Fruit fly (Drosophila melanogaster) whole organism, embryonic: ENCODE data around the gene sff.

Experiments
- Atf6 ChIP-seq: fragments of 200-800 bp; sonication (Bioruptor generic); IDR thresholded peaks from 2 replicates; pipeline ENCODE4 v1.3.6; 2022; ENCODE audit warnings: missing biosample characterization, missing genetic modification characterization
- Bgb ChIP-seq: fragments of 200-800 bp; sonication (Bioruptor generic); IDR thresholded peaks from 2 replicates; pipeline ENCODE4 v1.3.6; 2022; ENCODE audit warnings: missing biosample characterization, missing genetic modification characterization; ENCODE audit not compliant: partially characterized antibody
- CG10366 ChIP-seq: fragments of 200-800 bp; sonication (Bioruptor generic); IDR thresholded peaks from 2 replicates; pipeline ENCODE4 v1.3.6; 2022; ENCODE audit warnings: missing biosample characterization, missing genetic modification characterization
- CG10543 ChIP-seq: fragments of 200-800 bp; sonication (Bioruptor generic); optimal IDR thresholded peaks from 3 replicates; lab custom pipeline; 2017; ENCODE audit warnings: missing biosample characterization, mild to moderate bottlenecking, missing genetic modification characterization, moderate library complexity
- CG10979 ChIP-seq: fragments of 200-800 bp; sonication (Bioruptor generic); optimal IDR thresholded peaks from 2 replicates; lab custom pipeline; 2018; ENCODE audit warnings: missing biosample characterization, mild to moderate bottlenecking, missing genetic modification characterization, moderate library complexity
- CG11093 ChIP-seq: fragments of 200-800 bp; sonication (Bioruptor generic); IDR thresholded peaks from 3 replicates; pipeline ENCODE4 v1.3.6; 2022; ENCODE audit warnings: missing biosample characterization, missing genetic modification characterization
- CG12769 ChIP-seq: fragments of 200-800 bp; sonication (Bioruptor generic); optimal IDR thresholded peaks from 2 replicates; lab custom pipeline; 2019; ENCODE audit warnings: missing biosample characterization, mild to moderate bottlenecking, missing genetic modification characterization, moderate library complexity
- CG14050 ChIP-seq: fragments of 200-800 bp; sonication (Bioruptor generic); IDR thresholded peaks from 3 replicates; pipeline ENCODE4 v1.3.6; 2022; ENCODE audit warnings: missing biosample characterization, missing genetic modification characterization
- CG2120 ChIP-seq: fragments of 200-800 bp; sonication (Bioruptor generic); optimal IDR thresholded peaks from 3 replicates; lab custom pipeline; 2016; ENCODE audit warnings: missing biosample characterization, missing genetic modification characterization
- CG31224 ChIP-seq: fragments of 200-800 bp; sonication (Bioruptor generic); IDR thresholded peaks from 2 replicates; pipeline ENCODE4 v1.3.6; 2022; ENCODE audit warnings: missing biosample characterization, missing genetic modification characterization
- CG31441 ChIP-seq: fragments of 200-800 bp; sonication (Bioruptor generic); IDR thresholded peaks from 2 replicates; pipeline ENCODE4 v1.3.6; 2022; ENCODE audit warnings: missing biosample characterization, missing genetic modification characterization
- CG3163 ChIP-seq: fragments of 200-800 bp; sonication (Bioruptor generic); optimal IDR thresholded peaks from 3 replicates; lab custom pipeline; 2016; ENCODE audit warnings: missing biosample characterization, missing genetic modification characterization
- CG43689 ChIP-seq: fragments of 200-800 bp; sonication (Bioruptor generic); IDR thresholded peaks from 2 replicates; pipeline ENCODE4 v1.3.6; 2022; ENCODE audit warnings: missing biosample characterization, missing genetic modification characterization
- CG5180 ChIP-seq: fragments of 200-800 bp; sonication (Bioruptor generic); optimal IDR thresholded peaks from 3 replicates; lab custom pipeline; 2017; ENCODE audit warnings: missing biosample characterization, missing genetic modification characterization, mild to moderate bottlenecking, moderate library complexity, missing genetic modification reagents
- CG7928 ChIP-seq: fragments of 200-800 bp; sonication (Bioruptor generic); optimal IDR thresholded peaks from 2 replicates; lab custom pipeline; 2017; ENCODE audit warnings: missing biosample characterization, mild to moderate bottlenecking, missing genetic modification characterization
- CG8924 ChIP-seq: fragments of 200-800 bp; optimal IDR thresholded peaks from 3 replicates; lab custom pipeline; 2019; ENCODE audit warnings: missing biosample characterization, mild to moderate bottlenecking, missing genetic modification characterization, moderate library complexity
- CG9876 ChIP-seq: fragments of 200-800 bp; sonication (Bioruptor generic); optimal IDR thresholded peaks from 2 replicates; lab custom pipeline; 2016; ENCODE audit warnings: missing biosample characterization, missing genetic modification characterization
- CTCF ChIP-seq: fragments of 200-800 bp; sonication (Bioruptor generic); optimal IDR thresholded peaks from 2 replicates; lab custom pipeline; 2017; ENCODE audit warnings: missing biosample characterization, mild to moderate bottlenecking, missing genetic modification characterization, moderate library complexity
- Dek ChIP-seq: fragments of 200-800 bp; sonication (Bioruptor generic); optimal IDR thresholded peaks from 3 replicates; lab custom pipeline; 2019; ENCODE audit warnings: missing biosample characterization, mild to moderate bottlenecking, missing genetic modification characterization, moderate library complexity
- Dfd ChIP-seq, 2 experiments: fragments of >200 bp; optimal IDR thresholded peaks; 2 replicates each; lab custom pipeline; 2017; ENCODE audit warnings: missing biosample characterization in 2 of 2, missing genetic modification characterization in 2 of 2
- Doc2 ChIP-seq: fragments of 200-800 bp; sonication (Bioruptor generic); IDR thresholded peaks from 2 replicates; pipeline ENCODE4 v1.3.6; 2022; ENCODE audit warnings: missing biosample characterization, missing genetic modification characterization
- ERR ChIP-seq: fragments of 200-800 bp; sonication (Bioruptor generic); optimal IDR thresholded peaks from 2 replicates; lab custom pipeline; 2016; ENCODE audit warnings: missing biosample characterization, missing genetic modification characterization
- Gsc ChIP-seq: fragments of 200-800 bp; sonication (Bioruptor generic); IDR thresholded peaks from 2 replicates; pipeline ENCODE4 v1.3.6; 2022; ENCODE audit warnings: missing biosample characterization, missing genetic modification characterization
- H15 ChIP-seq: fragments of 200-800 bp; sonication (Bioruptor generic); IDR thresholded peaks from 3 replicates; pipeline ENCODE4 v1.3.6; 2022; ENCODE audit warnings: missing biosample characterization, missing genetic modification characterization
- Hey ChIP-seq: fragments of 200-800 bp; sonication (Bioruptor generic); optimal IDR thresholded peaks from 3 replicates; lab custom pipeline; 2018; ENCODE audit warnings: missing biosample characterization, mild to moderate bottlenecking, missing genetic modification characterization
- MBD-R2 ChIP-seq: fragments of 200-800 bp; sonication (Bioruptor generic); IDR thresholded peaks from 2 replicates; pipeline ENCODE4 v1.3.6; 2022; ENCODE audit warnings: missing biosample characterization, missing genetic modification characterization
- Myb ChIP-seq: fragments of 200-800 bp; sonication (Bioruptor generic); optimal IDR thresholded peaks from 2 replicates; lab custom pipeline; 2016; ENCODE audit warnings: missing biosample characterization, missing genetic modification characterization
- Neu2 ChIP-seq: fragments of 200-800 bp; sonication (Bioruptor generic); optimal IDR thresholded peaks from 3 replicates; lab custom pipeline; 2016; ENCODE audit warnings: missing biosample characterization, missing genetic modification characterization, borderline replicate concordance
- Pdp1 ChIP-seq, 2 experiments: fragments of 200-800 bp; sonication (Bioruptor generic); optimal IDR thresholded peaks; 3 replicates each; lab custom pipeline; 2016; ENCODE audit warnings: missing biosample characterization in 2 of 2, missing genetic modification characterization in 2 of 2, mild to moderate bottlenecking in 1 of 2, moderate library complexity in 1 of 2
- Poxn ChIP-seq: fragments of 200-800 bp; sonication (Bioruptor generic); IDR thresholded peaks from 2 replicates; pipeline ENCODE4 v1.3.6; 2022; ENCODE audit warnings: missing biosample characterization, missing genetic modification characterization
- Rx ChIP-seq: fragments of 200-800 bp; sonication (Bioruptor generic); IDR thresholded peaks from 2 replicates; pipeline ENCODE4 v1.3.6; 2022; ENCODE audit warnings: missing biosample characterization, missing genetic modification characterization
- Taf1 ChIP-seq: fragments of 200-800 bp; sonication (Bioruptor generic); IDR thresholded peaks from 2 replicates; pipeline ENCODE4 v1.3.6; 2022; ENCODE audit warnings: missing biosample characterization, missing genetic modification characterization
- al ChIP-seq: fragments of 200-800 bp; sonication (Bioruptor generic); IDR thresholded peaks from 2 replicates; pipeline ENCODE4 v1.3.6; 2022; ENCODE audit warnings: missing biosample characterization, missing genetic modification characterization
- amos ChIP-seq: fragments of 200-800 bp; sonication (Bioruptor generic); IDR thresholded peaks from 2 replicates; pipeline ENCODE4 v1.3.6; 2022; ENCODE audit warnings: missing biosample characterization, missing genetic modification characterization; ENCODE audit not compliant: partially characterized antibody
- bbx ChIP-seq: fragments of 200-800 bp; sonication (Bioruptor generic); IDR thresholded peaks from 2 replicates; pipeline ENCODE4 v1.3.6; 2022; ENCODE audit warnings: missing biosample characterization, missing genetic modification characterization; ENCODE audit not compliant: partially characterized antibody
- corto ChIP-seq: fragments of 200-800 bp; sonication (Bioruptor generic); optimal IDR thresholded peaks from 2 replicates; lab custom pipeline; 2016; ENCODE audit warnings: missing biosample characterization, mild to moderate bottlenecking, missing genetic modification characterization, moderate library complexity
- danr ChIP-seq: fragments of 200-800 bp; sonication (Bioruptor generic); IDR thresholded peaks from 2 replicates; pipeline ENCODE4 v1.3.6; 2022; ENCODE audit warnings: missing biosample characterization, missing genetic modification characterization
- dysf ChIP-seq: fragments of 200-800 bp; sonication (Bioruptor generic); IDR thresholded peaks from 3 replicates; pipeline ENCODE4 v1.3.6; 2022; ENCODE audit warnings: missing biosample characterization, missing genetic modification characterization
- fru ChIP-seq: fragments of >200 bp; optimal IDR thresholded peaks from 2 replicates; lab custom pipeline; 2017
- gfzf ChIP-seq: fragments of 200-800 bp; sonication (Bioruptor generic); optimal IDR thresholded peaks from 2 replicates; lab custom pipeline; 2016; ENCODE audit warnings: missing biosample characterization, mild to moderate bottlenecking, missing genetic modification characterization, moderate library complexity
- ham ChIP-seq: fragments of 200-800 bp; sonication (Bioruptor generic); IDR thresholded peaks from 2 replicates; pipeline ENCODE4 v1.3.6; 2022; ENCODE audit warnings: missing biosample characterization, missing genetic modification characterization
- hb ChIP-seq: fragments of 200-800 bp; sonication (Bioruptor generic); IDR thresholded peaks from 3 replicates; pipeline ENCODE4 v1.3.6; 2022; ENCODE audit warnings: missing biosample characterization, missing genetic modification characterization; ENCODE audit not compliant: partially characterized antibody
- hbn ChIP-seq: fragments of 200-800 bp; sonication (Bioruptor generic); IDR thresholded peaks from 2 replicates; pipeline ENCODE4 v1.3.6; 2022; ENCODE audit warnings: missing biosample characterization, missing genetic modification characterization; ENCODE audit not compliant: partially characterized antibody
- her ChIP-seq: fragments of 200-800 bp; sonication (Bioruptor generic); optimal IDR thresholded peaks from 2 replicates; lab custom pipeline; 2016; ENCODE audit warnings: missing biosample characterization, missing genetic modification characterization
- ind ChIP-seq: fragments of 200-800 bp; sonication (Bioruptor generic); optimal IDR thresholded peaks from 3 replicates; lab custom pipeline; 2016; ENCODE audit warnings: missing biosample characterization, missing genetic modification characterization
- jumu ChIP-seq: fragments of 200-800 bp; sonication (Bioruptor generic); optimal IDR thresholded peaks from 3 replicates; lab custom pipeline; 2016; ENCODE audit warnings: missing biosample characterization, missing genetic modification characterization
- klu ChIP-seq: fragments of 200-800 bp; sonication (Bioruptor generic); IDR thresholded peaks from 2 replicates; pipeline ENCODE4 v1.3.6; 2022; ENCODE audit warnings: missing biosample characterization, missing genetic modification characterization
- nau ChIP-seq: fragments of 200-800 bp; sonication (Bioruptor generic); optimal IDR thresholded peaks from 3 replicates; lab custom pipeline; 2017; ENCODE audit warnings: missing biosample characterization, mild to moderate bottlenecking, missing genetic modification characterization, missing genetic modification reagents
- oc ChIP-seq: fragments of 200-800 bp; sonication (Bioruptor generic); optimal IDR thresholded peaks from 2 replicates; lab custom pipeline; 2018; ENCODE audit warnings: missing biosample characterization, mild to moderate bottlenecking, missing genetic modification characterization, moderate library complexity
- psq ChIP-seq: fragments of 200-800 bp; sonication (Bioruptor generic); optimal IDR thresholded peaks from 2 replicates; lab custom pipeline; 2017; ENCODE audit warnings: missing biosample characterization, missing genetic modification characterization
- slbo ChIP-seq: fragments of 200-800 bp; sonication (Bioruptor generic); IDR thresholded peaks from 2 replicates; pipeline ENCODE4 v1.3.6; 2022; ENCODE audit warnings: missing biosample characterization, missing genetic modification characterization
- stc ChIP-seq: fragments of 200-800 bp; sonication (Bioruptor generic); IDR thresholded peaks from 2 replicates; pipeline ENCODE4 v1.3.6; 2022; ENCODE audit warnings: missing biosample characterization, missing genetic modification characterization

Gene sff

dm6 chr3L:15940823-15941222 is 16.2 kb upstream of the sff start (continued):
- no peak for TF ChIP-seq psq (GFP tag; lab: Kevin White, UChicago)
- TF ChIP-seq stc, result peak; percentile 68
- no peak for TF ChIP-seq her (GFP tag; lab: Kevin White, UChicago)
- TF ChIP-seq ERR (GFP tag; lab: Kevin White, UChicago), result no peak
- no peak for TF ChIP-seq MBD-R2 (GFP tag; lab: Robert Waterston, UW)
- TF ChIP-seq amos (GFP tag; lab: Robert Waterston, UW), result no peak
- TF ChIP-seq CG12769 (tag; lab: Kevin White, UChicago), result peak; percentile 8
- no peak for TF ChIP-seq jumu (GFP tag; lab: Kevin White, UChicago)
- TF ChIP-seq danr, result no peak
- TF ChIP-seq Myb, result no peak
- TF ChIP-seq CG31441 (GFP tag; lab: Robert Waterston, UW), result peak; percentile 75
- TF ChIP-seq ind (GFP tag; lab: Kevin White, UChicago), result peak; percentile 52
- no peak for TF ChIP-seq gfzf (GFP tag; lab: Kevin White, UChicago)
- TF ChIP-seq Pdp1 (GFP tag; optimal IDR thresholded peaks at IDR 0.05; lab: Kevin White, UChicago), result peak; percentile 27 to 49
- TF ChIP-seq CG2120, result peak; percentile 15
- TF ChIP-seq Dfd (GFP tag; optimal IDR thresholded peaks at IDR 0.05; lab: Kevin White, UChicago), result no peak
- TF ChIP-seq oc, result peak; percentile 78
- no peak for TF ChIP-seq CG14050
- TF ChIP-seq Gsc (GFP tag; lab: Robert Waterston, UW), result 0 out of 2 replicates have a peak, but pooled peaks have one; percentile 12
- TF ChIP-seq nau (GFP tag; lab: Kevin White, UChicago), result peak; percentile 53
- TF ChIP-seq fru (lab: Kevin White, UChicago), result no peak
- no peak; the same call in 1 of the 2 replicates for TF ChIP-seq CG31224 (GFP tag; lab: Robert Waterston, UW)
- no peak for TF ChIP-seq CG43689
- peak; percentile 16; the same call in 1 of the 2 replicates for TF ChIP-seq Rx (GFP tag; lab: Robert Waterston, UW)
- TF ChIP-seq CG10366 (GFP tag; lab: Robert Waterston, UW), result peak; percentile 65
- no peak for TF ChIP-seq Taf1 (GFP tag; lab: Robert Waterston, UW)
- TF ChIP-seq hb (GFP tag; lab: Robert Waterston, UW), result no peak
- no peak for TF ChIP-seq bbx (GFP tag; lab: Robert Waterston, UW)
- no peak for TF ChIP-seq hbn
- TF ChIP-seq CG9876 (GFP tag; lab: Kevin White, UChicago), result no peak
- TF ChIP-seq ham (GFP tag; lab: Robert Waterston, UW), result no peak
- TF ChIP-seq CG3163 (GFP tag; lab: Kevin White, UChicago), result no peak
- TF ChIP-seq klu (GFP tag; lab: Robert Waterston, UW), result 0 out of 2 replicates have a peak, but pooled peaks have one; percentile 15
- peak; percentile 54; the same call in 1 of the 3 replicates for TF ChIP-seq H15
- peak; percentile 70 for TF ChIP-seq slbo (GFP tag; lab: Robert Waterston, UW)
- peak; percentile 64 for TF ChIP-seq CG8924 (tag; lab: Kevin White, UChicago)
- 0 out of 2 replicates have a peak, but pooled peaks have one; percentile 19 for TF ChIP-seq al
- TF ChIP-seq CG11093 (GFP tag; lab: Robert Waterston, UW), result peak; percentile 55; the same call in 2 of the 3 replicates
- TF ChIP-seq CG10543 (GFP tag; lab: Kevin White, UChicago), result no peak
- peak; percentile 79 for TF ChIP-seq dysf (GFP tag; lab: Robert Waterston, UW)
- no peak for TF ChIP-seq CTCF
- no peak for TF ChIP-seq Doc2
- TF ChIP-seq CG5180 (GFP tag; lab: Kevin White, UChicago), result peak; percentile 87
- no peak for TF ChIP-seq Bgb (GFP tag; lab: Robert Waterston, UW)
- no peak for TF ChIP-seq Dek (tag; lab: Kevin White, UChicago)
- TF ChIP-seq CG10979 (tag; lab: Kevin White, UChicago), result no peak
- TF ChIP-seq CG7928 (GFP tag; lab: Kevin White, UChicago), result no peak
- TF ChIP-seq corto (GFP tag; lab: Kevin White, UChicago), result peak; percentile 47
- no peak for TF ChIP-seq Neu2 (GFP tag; lab: Kevin White, UChicago)
- TF ChIP-seq Atf6 (GFP tag; lab: Robert Waterston, UW), result peak; percentile 40; the same call in 1 of the 2 replicates
- no peak for TF ChIP-seq Hey
- TF ChIP-seq Poxn (GFP tag; lab: Robert Waterston, UW), result no peak
